Fruit fly (Drosophila melanogaster): ENCODE measurements around the gene Pex23.

Gene Pex23

DNA sequence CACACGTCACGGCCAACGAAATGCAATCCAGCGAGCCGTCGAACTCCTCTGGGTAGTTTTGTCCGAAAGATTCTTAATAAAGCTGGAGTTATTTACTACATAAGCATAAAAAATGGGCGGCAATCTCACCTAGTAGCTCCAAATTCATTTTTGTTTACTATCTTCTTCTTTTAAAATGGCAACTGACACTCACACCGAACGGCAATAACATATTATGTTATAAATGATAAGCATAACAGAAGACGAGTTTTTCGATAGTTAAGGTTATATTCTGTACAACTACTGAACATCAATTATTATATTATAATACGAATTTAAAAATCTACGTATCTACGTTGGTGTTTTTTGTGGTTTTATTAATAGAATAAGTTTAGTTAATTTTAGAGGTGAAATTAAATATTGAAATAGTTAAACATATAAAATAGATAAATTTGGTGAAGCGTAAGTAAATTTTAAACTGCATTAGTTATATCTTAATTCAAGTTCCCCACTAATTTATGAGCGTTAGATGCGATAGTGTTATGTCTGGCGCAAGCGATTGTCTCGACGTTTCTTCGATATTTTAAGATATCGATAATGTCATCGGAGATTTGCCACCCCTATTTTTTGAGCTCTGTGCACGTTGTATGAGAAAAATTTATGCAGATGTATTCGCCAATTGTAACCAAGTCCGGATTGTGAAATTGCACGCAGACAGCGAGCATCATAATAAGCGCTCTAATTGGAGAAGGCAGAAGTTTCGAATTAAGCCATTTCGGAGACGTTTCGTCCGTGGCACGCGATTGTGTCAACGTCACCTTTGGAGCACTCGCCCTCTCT, 46.0 kb upstream of the Pex23 start, which contains the start of the genes Rbbp5 and eRF1 (continued):
- TF ChIP-seq Myb (GFP tag; optimal IDR thresholded peaks at IDR 0.05) (peak; percentile 18), kay (GFP tag; optimal IDR thresholded peaks at IDR 0.05) (peak; percentile 51), CG5953 (GFP tag; IDR thresholded peaks at IDR 0.05) (peak; percentile 60; the same call in 1 of the 2 replicates), ato (GFP tag; IDR thresholded peaks at IDR 0.05; ENCODE audit: partially characterized antibody) (peak; percentile 81), CG3407 (GFP tag; optimal IDR thresholded peaks at IDR 0.05) (no peak), CG17802 (tag; optimal IDR thresholded peaks at IDR 0.05) (peak; percentile 50), aop (GFP tag; IDR thresholded peaks at IDR 0.05) (no peak), Sin3A (optimal IDR thresholded peaks at IDR 0.05) (no peak), CG8388 (GFP tag; optimal IDR thresholded peaks at IDR 0.05) (peak; percentile 72), sug (tag; optimal IDR thresholded peaks at IDR 0.05) (peak; percentile 81), NFAT (GFP tag; IDR thresholded peaks at IDR 0.05) (peak; percentile 83), H15 (GFP tag; IDR thresholded peaks at IDR 0.05) (peak; percentile 70; the same call in 1 of the 3 replicates), CG15479 (GFP tag; optimal IDR thresholded peaks at IDR 0.05) (peak; percentile 74), pho (GFP tag; optimal IDR thresholded peaks at IDR 0.05) (peak; percentile 61), Optix (GFP tag; IDR thresholded peaks at IDR 0.05) (peak; percentile 66; the same call in 2 of the 3 replicates), CTCF (GFP tag; optimal IDR thresholded peaks at IDR 0.05) (no peak), Asciz (GFP tag; optimal IDR thresholded peaks at IDR 0.05) (no peak), salm (tag; optimal IDR thresholded peaks at IDR 0.05) (no peak), CG31365 (tag; optimal IDR thresholded peaks at IDR 0.05) (no peak), sens (GFP tag) (peak; percentile 85), E2f1 (GFP tag; IDR thresholded peaks at IDR 0.05) (peak; percentile 76), lov (optimal IDR thresholded peaks at IDR 0.05) (no peak), lov (GFP tag; IDR thresholded peaks at IDR 0.05) (peak; percentile 64; the same call in 2 of the 3 replicates), Tbp (GFP tag; optimal IDR thresholded peaks at IDR 0.05) (no peak), ssp (GFP tag; IDR thresholded peaks at IDR 0.05) (no peak; the same call in 1 of the 2 replicates), ind (GFP tag; optimal IDR thresholded peaks at IDR 0.05) (peak; percentile 82), knrl (GFP tag; IDR thresholded peaks at IDR 0.05; ENCODE audit: partially characterized antibody) (peak; percentile 93), klu (GFP tag; IDR thresholded peaks at IDR 0.05) (no peak; the same call in 1 of the 2 replicates), CG12104 (GFP tag; optimal IDR thresholded peaks at IDR 0.05) (peak; percentile 60), CG11560 (tag; IDR thresholded peaks at IDR 0.05) (peak; percentile 39; the same call in 1 of the 3 replicates), eve (GFP tag; optimal IDR thresholded peaks at IDR 0.05) (no peak), rib (GFP tag; IDR thresholded peaks at IDR 0.05) (no peak), CG10462 (GFP tag; optimal IDR thresholded peaks at IDR 0.05) (no peak), chm (GFP tag; IDR thresholded peaks at IDR 0.05) (peak; percentile 61), Ssrp (tag; optimal IDR thresholded peaks at IDR 0.05) (peak; percentile 74), pum (GFP tag; optimal IDR thresholded peaks at IDR 0.05) (peak; percentile 32), HLHmδ (GFP tag; optimal IDR thresholded peaks at IDR 0.05) (no peak), sd (tag; optimal IDR thresholded peaks at IDR 0.05) (no peak), Atf6 (GFP tag; IDR thresholded peaks at IDR 0.05) (peak; percentile 65), CG9727 (GFP tag; optimal IDR thresholded peaks at IDR 0.05) (peak; percentile 77), CG33557 (GFP tag; optimal IDR thresholded peaks at IDR 0.05) (peak; percentile 55), inv (GFP tag; IDR thresholded peaks at IDR 0.05; ENCODE audit: partially characterized antibody) (peak; percentile 92), CG4282 (GFP tag; optimal IDR thresholded peaks at IDR 0.05) (no peak), org-1 (GFP tag; optimal IDR thresholded peaks at IDR 0.05) (no peak), Abd-B (GFP tag; optimal IDR thresholded peaks at IDR 0.05) (peak; percentile 72), CG11695 (GFP tag; IDR thresholded peaks at IDR 0.05) (0 out of 3 replicates have a peak, but pooled peaks have one; percentile 10), CG12299 (tag; optimal IDR thresholded peaks at IDR 0.05) (peak; percentile 58), CG34224 (GFP tag; IDR thresholded peaks at IDR 0.05; ENCODE audit: partially characterized antibody) (peak; percentile 85), CG2129 (GFP tag; IDR thresholded peaks at IDR 0.05; ENCODE audit: partially characterized antibody) (peak; percentile 73), CkIIα-i1 (GFP tag; IDR thresholded peaks at IDR 0.05) (no peak), gcm2 (GFP tag; optimal IDR thresholded peaks at IDR 0.05) (peak; percentile 38)
